Worm (Caenorhabditis elegans) whole organism, L4 larva: Measurements from ENCODE around the gene warf-1.

Experiments used
- T26A8.4 ChIP-seq: fragments of 200-800 bp; sonication (Bioruptor generic); IDR thresholded peaks from 2 replicates; pipeline ENCODE4 v1.3.6; 2022; ENCODE audit warnings: missing genetic modification characterization, missing compliant biosample characterization
- ceh-28 ChIP-seq: fragments of 150-350 bp; optimal IDR thresholded peaks from 2 replicates; lab custom pipeline; 2014; ENCODE audit warnings: missing biosample characterization, missing genetic modification reagents, missing genetic modification characterization
- ces-1 ChIP-seq: fragments of 150-350 bp; sonication (generic microtip); optimal IDR thresholded peaks from 4 replicates; lab custom pipeline; 2014; ENCODE audit warnings: missing biosample characterization, missing genetic modification reagents, missing genetic modification characterization
- fkh-10 ChIP-seq: fragments of 150-350 bp; optimal IDR thresholded peaks from 2 replicates; lab custom pipeline; 2014; ENCODE audit warnings: missing biosample characterization, missing genetic modification reagents, missing genetic modification characterization

- TF ChIP-seq fkh-10 (GFP tag; lab: Kevin White, UChicago) (no peak), ceh-28 (no peak), ces-1 (GFP tag; lab: Kevin White, UChicago) (no peak), T26A8.4 (GFP tag; lab: Robert Waterston, UW) (no peak)
Observed at ce11 chrIV:7623868-7624267, 10.7 kb upstream of the warf-1 start.
